Worm (Caenorhabditis elegans) whole organism, young adult: ENCODE results near the gene mct-5.

Experiments used
- F23B12.7 ChIP-seq: sonication (generic microtip); optimal IDR thresholded peaks from 2 replicates; lab custom pipeline; 2017; ENCODE audit warnings: missing genetic modification characterization, mild to moderate bottlenecking, missing compliant biosample characterization, antibody characterized with exemption, moderate library complexity; ENCODE audit not compliant: insufficient read depth
- F33H1.4 ChIP-seq: fragments of 200-800 bp; sonication (Bioruptor generic); IDR thresholded peaks from 2 replicates; pipeline ENCODE4 v1.3.6; 2022; ENCODE audit warnings: missing genetic modification reagents, missing genetic modification characterization, missing compliant biosample characterization
- F37B4.10 ChIP-seq: fragments of 200-800 bp; sonication (Bioruptor generic); IDR thresholded peaks from 2 replicates; pipeline ENCODE4 v1.3.6; 2022; ENCODE audit warnings: missing genetic modification characterization, missing compliant biosample characterization
- F39B2.1 ChIP-seq: fragments of 200-800 bp; sonication (Bioruptor generic); IDR thresholded peaks from 2 replicates; pipeline ENCODE4 v1.3.6; 2022; ENCODE audit warnings: missing genetic modification reagents, missing genetic modification characterization, missing compliant biosample characterization
- Y53G8AR.9 ChIP-seq: fragments of 200-800 bp; sonication (Bioruptor generic); conservative IDR thresholded peaks from 2 replicates; pipeline ENCODE4 v1.3.6; 2022; ENCODE audit warnings: missing genetic modification reagents, missing genetic modification characterization, missing compliant biosample characterization
- athp-1 ChIP-seq: sonication (generic microtip); optimal IDR thresholded peaks from 2 replicates; lab custom pipeline; 2017; ENCODE audit warnings: mild to moderate bottlenecking, missing genetic modification characterization, missing compliant biosample characterization
- attf-6 ChIP-seq: fragments of 200-800 bp; sonication (Bioruptor generic); IDR thresholded peaks from 2 replicates; pipeline ENCODE4 v1.3.6; 2022; ENCODE audit warnings: missing genetic modification reagents, missing genetic modification characterization, missing compliant biosample characterization
- cebp-2 ChIP-seq: fragments of 200-800 bp; sonication (Bioruptor generic); IDR thresholded peaks from 2 replicates; pipeline ENCODE4 v1.3.6; 2022; ENCODE audit warnings: missing genetic modification characterization, missing compliant biosample characterization
- ceh-27 ChIP-seq: fragments of 200-800 bp; sonication (Bioruptor generic); optimal IDR thresholded peaks from 2 replicates; lab custom pipeline; 2018; ENCODE audit warnings: mild to moderate bottlenecking, missing genetic modification characterization, moderate library complexity, missing compliant biosample characterization
- chd-7 ChIP-seq: sonication (generic microtip); optimal IDR thresholded peaks from 2 replicates; lab custom pipeline; 2016; ENCODE audit warnings: mild to moderate bottlenecking, missing genetic modification characterization, moderate library complexity, missing compliant biosample characterization
- die-1 ChIP-seq: sonication (generic microtip); optimal IDR thresholded peaks from 2 replicates; lab custom pipeline; 2016; ENCODE audit warnings: missing genotype, mild to moderate bottlenecking, missing genetic modification characterization, missing compliant biosample characterization
- egl-18 ChIP-seq: fragments of 200-800 bp; sonication (Bioruptor generic); IDR thresholded peaks from 2 replicates; pipeline ENCODE4 v1.3.6; 2022; ENCODE audit warnings: missing genetic modification reagents, missing genetic modification characterization, missing compliant biosample characterization
- ekl-4 ChIP-seq: fragments of 200-800 bp; sonication (Bioruptor generic); IDR thresholded peaks from 2 replicates; pipeline ENCODE4 v1.3.6; 2022; ENCODE audit warnings: missing genetic modification reagents, missing genetic modification characterization, missing compliant biosample characterization
- ets-4 ChIP-seq: fragments of 200-800 bp; sonication (Bioruptor generic); optimal IDR thresholded peaks from 2 replicates; lab custom pipeline; 2018; ENCODE audit warnings: mild to moderate bottlenecking, missing genetic modification characterization, missing compliant biosample characterization
- gei-17 ChIP-seq: fragments of 200-800 bp; sonication (Bioruptor generic); optimal IDR thresholded peaks from 2 replicates; lab custom pipeline; 2018; ENCODE audit warnings: mild to moderate bottlenecking, missing genetic modification characterization, missing compliant biosample characterization
- hsf-1 ChIP-seq: fragments of 200-800 bp; sonication (Bioruptor generic); IDR thresholded peaks from 2 replicates; pipeline ENCODE4 v1.3.6; 2022; ENCODE audit warnings: missing genetic modification reagents, missing genetic modification characterization, missing compliant biosample characterization
- lag-1 ChIP-seq: fragments of 200-800 bp; sonication (Bioruptor generic); IDR thresholded peaks from 2 replicates; pipeline ENCODE4 v1.3.6; 2022; ENCODE audit warnings: missing genetic modification reagents, missing genetic modification characterization, missing compliant biosample characterization
- let-526 ChIP-seq: fragments of 200-800 bp; sonication (Bioruptor generic); IDR thresholded peaks from 2 replicates; pipeline ENCODE4 v1.3.6; 2022; ENCODE audit warnings: missing genetic modification reagents, missing genetic modification characterization, missing compliant biosample characterization
- lin-35 ChIP-seq, 3 experiments: fragments of 150-350 bp in 2 of 3; sonication (generic microtip) in 1 of 3; optimal IDR thresholded peaks; 2 replicates each; lab custom pipeline; 2014 to 2018; ENCODE audit warnings: missing biosample characterization in 3 of 3, missing genetic modification characterization in 3 of 3, missing genetic modification reagents in 3 of 3
- lin-54 ChIP-seq: fragments of 200-800 bp; sonication (Bioruptor generic); optimal IDR thresholded peaks from 2 replicates; lab custom pipeline; 2018; ENCODE audit warnings: mild to moderate bottlenecking, missing genetic modification characterization, missing compliant biosample characterization
- lsl-1 ChIP-seq: fragments of 200-800 bp; sonication (Bioruptor generic); optimal IDR thresholded peaks from 2 replicates; lab custom pipeline; 2018; ENCODE audit warnings: mild to moderate bottlenecking, missing genetic modification characterization, moderate library complexity, missing compliant biosample characterization
- lsy-27 ChIP-seq: sonication (generic microtip); optimal IDR thresholded peaks from 2 replicates; lab custom pipeline; 2017; ENCODE audit warnings: missing genetic modification characterization, mild to moderate bottlenecking, missing compliant biosample characterization, antibody characterized with exemption, missing genotype, borderline replicate concordance; ENCODE audit not compliant: insufficient read depth
- madf-3 ChIP-seq: fragments of 200-800 bp; sonication (Bioruptor generic); IDR thresholded peaks from 2 replicates; pipeline ENCODE4 v1.3.6; 2022; ENCODE audit warnings: missing genetic modification reagents, missing genetic modification characterization, missing compliant biosample characterization
- madf-6 ChIP-seq: fragments of 200-800 bp; sonication (Bioruptor generic); IDR thresholded peaks from 2 replicates; pipeline ENCODE4 v1.3.6; 2022; ENCODE audit warnings: missing genetic modification reagents, missing genetic modification characterization, missing compliant biosample characterization
- madf-8 ChIP-seq: fragments of 200-800 bp; sonication (Bioruptor generic); conservative IDR thresholded peaks from 2 replicates; pipeline ENCODE4 v1.3.6; 2022; ENCODE audit warnings: missing genetic modification reagents, missing genetic modification characterization, missing compliant biosample characterization
- mcd-1 ChIP-seq: fragments of 200-800 bp; sonication (Bioruptor generic); IDR thresholded peaks from 2 replicates; pipeline ENCODE4 v1.3.6; 2022; ENCODE audit warnings: missing genetic modification reagents, missing genetic modification characterization, missing compliant biosample characterization
- mel-28 ChIP-seq: sonication (generic microtip); optimal IDR thresholded peaks from 2 replicates; lab custom pipeline; 2016; ENCODE audit warnings: borderline replicate concordance, mild to moderate bottlenecking, missing genetic modification characterization, missing compliant biosample characterization
- nhr-179 ChIP-seq: sonication (generic microtip); optimal IDR thresholded peaks from 2 replicates; lab custom pipeline; 2016; ENCODE audit warnings: mild to moderate bottlenecking, missing genetic modification characterization, missing compliant biosample characterization
- pha-4 ChIP-seq: fragments of 150-350 bp; sonication (generic microtip); optimal IDR thresholded peaks from 2 replicates; lab custom pipeline; 2014; ENCODE audit warnings: missing biosample characterization, missing genetic modification reagents, missing genetic modification characterization
- rcor-1 ChIP-seq: fragments of 200-800 bp; sonication (Bioruptor generic); IDR thresholded peaks from 2 replicates; pipeline ENCODE4 v1.3.6; 2022; ENCODE audit warnings: missing genetic modification reagents, missing genetic modification characterization, missing compliant biosample characterization
- rpc-1 ChIP-seq, 2 experiments: fragments of 150-350 bp in 1 of 2; sonication (generic microtip) in 1 of 2; optimal IDR thresholded peaks; 2 replicates each; lab custom pipeline; 2014 to 2018; ENCODE audit warnings: missing biosample characterization in 1 of 2, missing genetic modification characterization in 1 of 2, missing genetic modification reagents in 1 of 2, missing genotype in 1 of 2
- sea-2 ChIP-seq: fragments of 200-800 bp; sonication (Bioruptor generic); IDR thresholded peaks from 2 replicates; pipeline ENCODE4 v1.3.6; 2022; ENCODE audit warnings: missing genetic modification characterization, missing compliant biosample characterization
- snpc-3.4 ChIP-seq: sonication (generic microtip); optimal IDR thresholded peaks from 2 replicates; lab custom pipeline; 2017; ENCODE audit warnings: missing genetic modification characterization, mild to moderate bottlenecking, missing compliant biosample characterization, antibody characterized with exemption, moderate library complexity, missing genotype, missing genetic modification reagents
- ztf-18 ChIP-seq: sonication (generic microtip); optimal IDR thresholded peaks from 2 replicates; lab custom pipeline; 2016; ENCODE audit warnings: missing genotype, mild to moderate bottlenecking, missing genetic modification characterization, missing compliant biosample characterization
- ztf-22 ChIP-seq: fragments of 200-800 bp; sonication (Bioruptor generic); optimal IDR thresholded peaks from 2 replicates; lab custom pipeline; 2018; ENCODE audit warnings: mild to moderate bottlenecking, missing genetic modification characterization, moderate library complexity, missing compliant biosample characterization
- ztf-25 ChIP-seq: fragments of 200-800 bp; sonication (Bioruptor generic); IDR thresholded peaks from 2 replicates; pipeline ENCODE4 v1.3.6; 2022; ENCODE audit warnings: missing genetic modification reagents, missing genetic modification characterization, missing compliant biosample characterization
- ztf-3 ChIP-seq: fragments of 200-800 bp; sonication (Bioruptor generic); optimal IDR thresholded peaks from 2 replicates; lab custom pipeline; 2018; ENCODE audit warnings: mild to moderate bottlenecking, missing genetic modification characterization, missing compliant biosample characterization

mct-5 gene

DNA sequence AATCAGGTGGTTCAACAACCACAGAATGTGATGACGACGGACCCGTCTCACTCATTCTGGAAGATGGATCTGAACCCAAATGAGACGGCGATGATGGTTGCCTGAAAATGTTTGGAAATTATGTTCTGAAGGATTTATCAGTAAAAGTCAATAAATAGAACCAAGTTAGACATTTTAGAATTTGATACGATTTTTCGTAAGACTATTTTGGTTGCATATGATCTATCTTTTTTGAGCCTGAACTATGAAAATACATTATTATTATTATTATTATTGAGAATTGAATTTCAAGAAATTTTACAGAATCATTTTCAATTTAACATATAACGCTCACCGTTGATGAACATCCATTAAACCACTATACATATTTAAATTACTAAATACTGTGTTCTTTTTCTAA is 11.6 kb upstream of the mct-5 start, which contains the start of gene F10E7.9:
TSS of gene F10E7.9 (minus strand) at position 101 of the 400 bp plus-strand sequence.
- no peak for TF ChIP-seq ztf-25
- no peak for TF ChIP-seq let-526
- TF ChIP-seq egl-18 (GFP tag; lab: Robert Waterston, UW) = no peak
- no peak for TF ChIP-seq rcor-1 (GFP tag; lab: Robert Waterston, UW)
- no peak for TF ChIP-seq pha-4 (tag; lab: Kevin White, UChicago)
- no peak for TF ChIP-seq lsy-27 (tag; lab: Kevin White, UChicago)
- TF ChIP-seq die-1 = no peak
- no peak for TF ChIP-seq F23B12.7 (tag; lab: Kevin White, UChicago)
- TF ChIP-seq ztf-22 (GFP tag; lab: Kevin White, UChicago) = no peak
- TF ChIP-seq lsl-1 (GFP tag; lab: Kevin White, UChicago) = no peak
- no peak for TF ChIP-seq gei-17 (GFP tag; lab: Kevin White, UChicago)
- no peak for TF ChIP-seq hsf-1

ce11 chrII:7106313-7106712 is 7.9 kb upstream of the mct-5 start:
- TF ChIP-seq lin-35 (GFP tag; optimal IDR thresholded peaks at IDR 0.05; lab: Kevin White, UChicago) (no peak), athp-1 (tag; lab: Kevin White, UChicago) (no peak), madf-6 (GFP tag; lab: Robert Waterston, UW) (peak; percentile 67), chd-7 (no peak), mel-28 (tag; lab: Kevin White, UChicago) (no peak), ztf-3 (GFP tag; lab: Kevin White, UChicago) (no peak), lin-54 (GFP tag; lab: Kevin White, UChicago) (peak; percentile 25), Y53G8AR.9 (0 out of 2 replicates have a peak, but pooled peaks have one; percentile 33), snpc-3.4 (tag; lab: Kevin White, UChicago) (peak; percentile 3), attf-6 (GFP tag; lab: Robert Waterston, UW) (peak; percentile 43; the same call in 1 of the 2 replicates), lag-1 (GFP tag; lab: Robert Waterston, UW) (no peak), madf-3 (GFP tag; lab: Robert Waterston, UW) (0 out of 2 replicates have a peak, but pooled peaks have one; percentile 6), F33H1.4 (GFP tag; lab: Robert Waterston, UW) (0 out of 2 replicates have a peak, but pooled peaks have one; percentile 5), madf-8 (no peak), F37B4.10 (GFP tag; lab: Robert Waterston, UW) (no peak), rpc-1 (optimal IDR thresholded peaks at IDR 0.05; lab: Kevin White, UChicago) (no peak), rpc-1 (tag; optimal IDR thresholded peaks at IDR 0.05; lab: Kevin White, UChicago) (no peak), ets-4 (GFP tag; lab: Kevin White, UChicago) (no peak), ceh-27 (GFP tag; lab: Kevin White, UChicago) (no peak), sea-2 (GFP tag; lab: Robert Waterston, UW) (no peak), ztf-18 (tag; lab: Kevin White, UChicago) (no peak), mcd-1 (GFP tag; lab: Robert Waterston, UW) (no peak), ekl-4 (GFP tag; lab: Robert Waterston, UW) (peak; percentile 62; the same call in 1 of the 2 replicates), cebp-2 (GFP tag; lab: Robert Waterston, UW) (no peak), nhr-179 (tag; lab: Kevin White, UChicago) (no peak), F39B2.1 (GFP tag; lab: Robert Waterston, UW) (peak; percentile 51; the same call in 1 of the 2 replicates)
